In the genomic region with DNA sequence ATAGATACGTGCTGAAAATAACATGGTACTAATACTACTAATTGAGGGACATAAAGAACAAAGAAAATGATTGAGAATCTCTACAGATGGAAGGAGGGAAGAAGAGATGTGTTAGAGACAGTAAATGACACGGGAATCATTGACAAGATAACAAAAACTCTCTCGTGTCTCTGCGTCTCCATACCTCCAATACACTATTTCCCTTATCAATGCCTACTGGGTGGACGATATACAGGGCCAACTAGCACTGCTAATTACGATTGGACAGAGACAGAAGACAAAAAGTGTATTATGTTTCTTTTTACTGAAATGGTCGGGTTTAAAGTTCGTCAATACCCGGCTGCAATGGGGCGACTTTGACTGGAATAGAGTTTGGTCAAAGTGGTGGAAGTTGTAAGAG, we compare ENCODE assay signal across 2 worm cellular contexts.
TF ChIP-seq lines count a peak whose summit lies in the region.

No protein-coding gene starts in this region.

TF ChIP-seq in whole organism, L1 larva, 84 proteins besides CTCF, POLR2A, EP300 and RAD21 (continued from another document):
- no peak for TF ChIP-seq snpc-4 (tag; optimal IDR thresholded peaks at IDR 0.05; lab: Kevin White, UChicago)
- no peak for TF ChIP-seq nhr-28 (tag; optimal IDR thresholded peaks at IDR 0.05; lab: Kevin White, UChicago)
- peak in 1 of 2 experiments; percentile 41 for TF ChIP-seq mdl-1 (tag; optimal IDR thresholded peaks at IDR 0.05; lab: Kevin White, UChicago)
- no peak for TF ChIP-seq lin-39 (tag; optimal IDR thresholded peaks at IDR 0.05; lab: Kevin White, UChicago)
- no peak for TF ChIP-seq tlp-1 (tag; optimal IDR thresholded peaks at IDR 0.05; lab: Kevin White, UChicago)
- TF ChIP-seq tbx-2 (tag; optimal IDR thresholded peaks at IDR 0.05; lab: Kevin White, UChicago), result no peak
- no peak for TF ChIP-seq C16A3.4 (tag; optimal IDR thresholded peaks at IDR 0.05; lab: Kevin White, UChicago)
- no peak for TF ChIP-seq egl-13 (tag; optimal IDR thresholded peaks at IDR 0.05; lab: Kevin White, UChicago)
- TF ChIP-seq ztf-4 (tag; optimal IDR thresholded peaks at IDR 0.05; lab: Kevin White, UChicago), result no peak
- TF ChIP-seq efl-3 (GFP tag; optimal IDR thresholded peaks at IDR 0.05; lab: Kevin White, UChicago), result no peak
- no peak for TF ChIP-seq unc-130 (tag; optimal IDR thresholded peaks at IDR 0.05; lab: Kevin White, UChicago)
- TF ChIP-seq isw-1 (GFP tag; IDR thresholded peaks at IDR 0.05; lab: Robert Waterston, UW), result no peak
- TF ChIP-seq pax-3 (tag; optimal IDR thresholded peaks at IDR 0.05; lab: Kevin White, UChicago), result no peak
- TF ChIP-seq ceh-90 (tag; optimal IDR thresholded peaks at IDR 0.05; lab: Kevin White, UChicago), result no peak
- TF ChIP-seq dpl-1 (GFP tag; optimal IDR thresholded peaks at IDR 0.05; lab: Kevin White, UChicago), result no peak
- TF ChIP-seq elt-2 (tag; optimal IDR thresholded peaks at IDR 0.05; lab: Kevin White, UChicago), result peak; percentile 59
- TF ChIP-seq nhr-90 (tag; optimal IDR thresholded peaks at IDR 0.05; lab: Kevin White, UChicago; ENCODE audit: poor library complexity), result no peak
- TF ChIP-seq nhr-11 (tag; optimal IDR thresholded peaks at IDR 0.05; lab: Kevin White, UChicago), result no peak
- no peak for TF ChIP-seq lir-3 (tag; optimal IDR thresholded peaks at IDR 0.05; lab: Kevin White, UChicago; ENCODE audit: poor library complexity)
- TF ChIP-seq rnt-1 (tag; optimal IDR thresholded peaks at IDR 0.05; lab: Kevin White, UChicago), result no peak
- TF ChIP-seq nhr-76 (tag; optimal IDR thresholded peaks at IDR 0.05; lab: Kevin White, UChicago), result no peak
- TF ChIP-seq swsn-7 (tag; optimal IDR thresholded peaks at IDR 0.05; lab: Kevin White, UChicago), result no peak
- TF ChIP-seq C34B4.2 (tag; optimal IDR thresholded peaks at IDR 0.05; lab: Kevin White, UChicago), result no peak
- TF ChIP-seq aly-2 (tag; optimal IDR thresholded peaks at IDR 0.05; lab: Kevin White, UChicago), result no peak
- no peak for TF ChIP-seq unc-62 (GFP tag; optimal IDR thresholded peaks at IDR 0.05; lab: Kevin White, UChicago)
- no peak for TF ChIP-seq irx-1 (tag; optimal IDR thresholded peaks at IDR 0.05; lab: Kevin White, UChicago)
- TF ChIP-seq lin-15B (tag; optimal IDR thresholded peaks at IDR 0.05; lab: Kevin White, UChicago), result no peak
- TF ChIP-seq fkh-4 (tag; optimal IDR thresholded peaks at IDR 0.05; lab: Kevin White, UChicago; ENCODE audit: borderline replicate concordance), result no peak
- TF ChIP-seq ama-1 (optimal IDR thresholded peaks at IDR 0.05; lab: Kevin White, UChicago), result no peak
- no peak; the same call in 1 of the 2 replicates for TF ChIP-seq nhr-19 (GFP tag; conservative IDR thresholded peaks at IDR 0.05; lab: Robert Waterston, UW)
- no peak for TF ChIP-seq mab-9 (GFP tag; IDR thresholded peaks at IDR 0.05; lab: Robert Waterston, UW)
- no peak for TF ChIP-seq mep-1 (tag; optimal IDR thresholded peaks at IDR 0.05; lab: Kevin White, UChicago)
- TF ChIP-seq mef-2 (tag; optimal IDR thresholded peaks at IDR 0.05; lab: Kevin White, UChicago), result no peak
- TF ChIP-seq ceh-88 (GFP tag; IDR thresholded peaks at IDR 0.05; lab: Robert Waterston, UW), result no peak

TF ChIP-seq in whole organism, L4 larva, 104 proteins besides CTCF, POLR2A, EP300 and RAD21 (continued from another document):
- TF ChIP-seq zfp-3 (GFP tag; conservative IDR thresholded peaks at IDR 0.05; lab: Robert Waterston, UW) (0 out of 2 replicates have a peak, but pooled peaks have one; percentile 10), Y105C5A.15 (GFP tag; IDR thresholded peaks at IDR 0.05; lab: Robert Waterston, UW) (no peak), daf-19 (GFP tag; conservative IDR thresholded peaks at IDR 0.05; lab: Robert Waterston, UW) (no peak), lin-29 (GFP tag; IDR thresholded peaks at IDR 0.05; lab: Robert Waterston, UW) (no peak), ctbp-1 (GFP tag; IDR thresholded peaks at IDR 0.05; lab: Robert Waterston, UW) (no peak), dmd-8 (GFP tag; IDR thresholded peaks at IDR 0.05; lab: Robert Waterston, UW) (no peak), unc-130 (GFP tag; optimal IDR thresholded peaks at IDR 0.05; lab: Kevin White, UChicago) (no peak), egl-27 (tag; optimal IDR thresholded peaks at IDR 0.05; lab: Kevin White, UChicago) (no peak), mes-2 (tag; optimal IDR thresholded peaks at IDR 0.05; lab: Kevin White, UChicago; ENCODE audit: poor library complexity, severe bottlenecking) (peak; percentile 65), F44E2.7 (GFP tag; IDR thresholded peaks at IDR 0.05; lab: Robert Waterston, UW) (no peak), ztf-11 (tag; optimal IDR thresholded peaks at IDR 0.05; lab: Kevin White, UChicago) (no peak), F49E8.2 (tag; optimal IDR thresholded peaks at IDR 0.05; lab: Kevin White, UChicago; ENCODE audit: borderline replicate concordance) (no peak), hlh-30 (tag; optimal IDR thresholded peaks at IDR 0.05; lab: Kevin White, UChicago; ENCODE audit: insufficient read depth) (peak; percentile 16), dve-1 (tag; optimal IDR thresholded peaks at IDR 0.05; lab: Kevin White, UChicago; ENCODE audit: insufficient read depth) (peak; percentile 85), spr-3 (GFP tag; optimal IDR thresholded peaks at IDR 0.05; lab: Kevin White, UChicago) (peak; percentile 36), aly-2 (tag; optimal IDR thresholded peaks at IDR 0.05; lab: Kevin White, UChicago) (no peak), cey-2 (tag; optimal IDR thresholded peaks at IDR 0.05; lab: Kevin White, UChicago; ENCODE audit: borderline replicate concordance, insufficient read depth) (peak; percentile 15)
